Worm (Caenorhabditis elegans) whole organism, young adult: ENCODE data around the gene C16D9.6.
A peak's percentile ranks its signal among the peaks of the same experiment; 100 is the strongest.

Source experiments
- B0035.1 ChIP-seq: sonication (generic microtip); optimal IDR thresholded peaks from 2 replicates; lab custom pipeline; 2016; ENCODE audit warnings: missing genetic modification characterization, mild to moderate bottlenecking, missing compliant biosample characterization, missing genotype, missing genetic modification reagents
- B0336.3 ChIP-seq: fragments of 200-800 bp; sonication (Bioruptor generic); IDR thresholded peaks from 2 replicates; pipeline ENCODE4 v1.3.6; 2022; ENCODE audit warnings: missing genetic modification characterization, missing compliant biosample characterization
- C06A6.2 ChIP-seq: fragments of 200-800 bp; sonication (Bioruptor generic); conservative IDR thresholded peaks from 2 replicates; pipeline ENCODE4 v1.3.6; 2022; ENCODE audit warnings: missing genetic modification characterization, missing compliant biosample characterization
- D2030.7 ChIP-seq: fragments of 200-800 bp; sonication (Bioruptor generic); IDR thresholded peaks from 2 replicates; pipeline ENCODE4 v1.3.6; 2022; ENCODE audit warnings: missing genetic modification reagents, missing genetic modification characterization, missing compliant biosample characterization
- F37B4.10 ChIP-seq: fragments of 200-800 bp; sonication (Bioruptor generic); IDR thresholded peaks from 2 replicates; pipeline ENCODE4 v1.3.6; 2022; ENCODE audit warnings: missing genetic modification characterization, missing compliant biosample characterization
- K11D2.4 ChIP-seq: fragments of 200-800 bp; sonication (Bioruptor generic); IDR thresholded peaks from 2 replicates; pipeline ENCODE4 v1.3.6; 2022; ENCODE audit warnings: missing genetic modification reagents, missing genetic modification characterization, missing compliant biosample characterization
- Y53F4B.3 ChIP-seq: fragments of 200-800 bp; sonication (Bioruptor generic); IDR thresholded peaks from 2 replicates; pipeline ENCODE4 v1.3.6; 2022; ENCODE audit warnings: missing genetic modification reagents, missing genetic modification characterization, missing compliant biosample characterization
- Y53G8AR.9 ChIP-seq: fragments of 200-800 bp; sonication (Bioruptor generic); conservative IDR thresholded peaks from 2 replicates; pipeline ENCODE4 v1.3.6; 2022; ENCODE audit warnings: missing genetic modification reagents, missing genetic modification characterization, missing compliant biosample characterization
- Y67H2A.10 ChIP-seq: fragments of 200-800 bp; sonication (Bioruptor generic); conservative IDR thresholded peaks from 2 replicates; pipeline ENCODE4 v1.3.6; 2022; ENCODE audit warnings: missing genetic modification reagents, missing genetic modification characterization, missing compliant biosample characterization
- athp-1 ChIP-seq: sonication (generic microtip); optimal IDR thresholded peaks from 2 replicates; lab custom pipeline; 2017; ENCODE audit warnings: mild to moderate bottlenecking, missing genetic modification characterization, missing compliant biosample characterization
- attf-3 ChIP-seq: fragments of 200-800 bp; sonication (Bioruptor generic); conservative IDR thresholded peaks from 2 replicates; pipeline ENCODE4 v1.3.6; 2022; ENCODE audit warnings: missing genetic modification reagents, missing genetic modification characterization, missing compliant biosample characterization
- attf-6 ChIP-seq: fragments of 200-800 bp; sonication (Bioruptor generic); IDR thresholded peaks from 2 replicates; pipeline ENCODE4 v1.3.6; 2022; ENCODE audit warnings: missing genetic modification reagents, missing genetic modification characterization, missing compliant biosample characterization
- bed-1 ChIP-seq: fragments of 200-800 bp; sonication (Bioruptor generic); IDR thresholded peaks from 2 replicates; pipeline ENCODE4 v1.3.6; 2022; ENCODE audit warnings: missing genetic modification reagents, missing genetic modification characterization, missing compliant biosample characterization
- cebp-2 ChIP-seq: fragments of 200-800 bp; sonication (Bioruptor generic); IDR thresholded peaks from 2 replicates; pipeline ENCODE4 v1.3.6; 2022; ENCODE audit warnings: missing genetic modification characterization, missing compliant biosample characterization
- ceh-79 ChIP-seq: sonication (generic microtip); optimal IDR thresholded peaks from 2 replicates; lab custom pipeline; 2017; ENCODE audit warnings: mild to moderate bottlenecking, missing genetic modification characterization, missing compliant biosample characterization
- efl-1 ChIP-seq: fragments of 150-350 bp; optimal IDR thresholded peaks from 2 replicates; lab custom pipeline; 2014; ENCODE audit warnings: missing biosample characterization, missing genetic modification reagents, missing genetic modification characterization
- egl-44 ChIP-seq: fragments of 200-800 bp; sonication (Bioruptor generic); IDR thresholded peaks from 2 replicates; pipeline ENCODE4 v1.3.6; 2022; ENCODE audit warnings: missing genetic modification reagents, missing genetic modification characterization, missing compliant biosample characterization
- ekl-4 ChIP-seq: fragments of 200-800 bp; sonication (Bioruptor generic); IDR thresholded peaks from 2 replicates; pipeline ENCODE4 v1.3.6; 2022; ENCODE audit warnings: missing genetic modification reagents, missing genetic modification characterization, missing compliant biosample characterization
- him-1 ChIP-seq: sonication (generic microtip); optimal IDR thresholded peaks from 2 replicates; lab custom pipeline; 2016; ENCODE audit warnings: missing genotype, missing genetic modification reagents, missing genetic modification characterization, missing compliant biosample characterization
- hrde-1 ChIP-seq: sonication (generic microtip); optimal IDR thresholded peaks from 2 replicates; lab custom pipeline; 2016; ENCODE audit warnings: missing genetic modification characterization, mild to moderate bottlenecking, missing compliant biosample characterization, moderate library complexity, missing genotype, missing genetic modification reagents, borderline replicate concordance
- hsf-1 ChIP-seq: fragments of 200-800 bp; sonication (Bioruptor generic); IDR thresholded peaks from 2 replicates; pipeline ENCODE4 v1.3.6; 2022; ENCODE audit warnings: missing genetic modification reagents, missing genetic modification characterization, missing compliant biosample characterization
- lin-26 ChIP-seq: fragments of 200-800 bp; sonication (Bioruptor generic); IDR thresholded peaks from 2 replicates; pipeline ENCODE4 v1.3.6; 2022; ENCODE audit warnings: missing genetic modification reagents, missing genetic modification characterization, missing compliant biosample characterization
- lsl-1 ChIP-seq: fragments of 200-800 bp; sonication (Bioruptor generic); optimal IDR thresholded peaks from 2 replicates; lab custom pipeline; 2018; ENCODE audit warnings: mild to moderate bottlenecking, missing genetic modification characterization, moderate library complexity, missing compliant biosample characterization
- madf-6 ChIP-seq: fragments of 200-800 bp; sonication (Bioruptor generic); IDR thresholded peaks from 2 replicates; pipeline ENCODE4 v1.3.6; 2022; ENCODE audit warnings: missing genetic modification reagents, missing genetic modification characterization, missing compliant biosample characterization
- nfyb-1 ChIP-seq: fragments of 200-800 bp; sonication (Bioruptor generic); IDR thresholded peaks from 2 replicates; pipeline ENCODE4 v1.3.6; 2022; ENCODE audit warnings: missing genetic modification reagents, missing genetic modification characterization, missing compliant biosample characterization
- nhr-120 ChIP-seq: fragments of 200-800 bp; sonication (Bioruptor generic); IDR thresholded peaks from 2 replicates; pipeline ENCODE4 v1.3.6; 2022; ENCODE audit warnings: missing genetic modification characterization, missing compliant biosample characterization
- nhr-80 ChIP-seq: sonication (generic microtip); optimal IDR thresholded peaks from 2 replicates; lab custom pipeline; 2016; ENCODE audit warnings: missing genetic modification characterization, missing compliant biosample characterization
- rcor-1 ChIP-seq: fragments of 200-800 bp; sonication (Bioruptor generic); IDR thresholded peaks from 2 replicates; pipeline ENCODE4 v1.3.6; 2022; ENCODE audit warnings: missing genetic modification reagents, missing genetic modification characterization, missing compliant biosample characterization
- repo-1 ChIP-seq: sonication (generic microtip); optimal IDR thresholded peaks from 2 replicates; lab custom pipeline; 2017; ENCODE audit warnings: mild to moderate bottlenecking, missing genetic modification characterization, missing compliant biosample characterization
- snpc-4 ChIP-seq, 5 experiments: fragments of 150-350 bp in 1 of 5; sonication (generic microtip) in 4 of 5; optimal IDR thresholded peaks; 2 replicates each; lab custom pipeline; 2014 to 2018; ENCODE audit warnings: missing genetic modification characterization in 5 of 5, missing biosample characterization in 3 of 5, antibody characterized with exemption in 2 of 5, mild to moderate bottlenecking in 2 of 5, missing compliant biosample characterization in 2 of 5, missing genotype in 2 of 5, moderate library complexity in 2 of 5, missing genetic modification reagents in 1 of 5
- somi-1 ChIP-seq: fragments of 200-800 bp; sonication (Bioruptor generic); optimal IDR thresholded peaks from 2 replicates; lab custom pipeline; 2018; ENCODE audit warnings: mild to moderate bottlenecking, missing genetic modification characterization, missing compliant biosample characterization
- unc-130 ChIP-seq: sonication (generic microtip); optimal IDR thresholded peaks from 2 replicates; lab custom pipeline; 2016; ENCODE audit warnings: missing genetic modification reagents, missing genetic modification characterization, missing compliant biosample characterization
- ztf-25 ChIP-seq: fragments of 200-800 bp; sonication (Bioruptor generic); IDR thresholded peaks from 2 replicates; pipeline ENCODE4 v1.3.6; 2022; ENCODE audit warnings: missing genetic modification reagents, missing genetic modification characterization, missing compliant biosample characterization
- ztf-6 ChIP-seq: fragments of 200-800 bp; sonication (Bioruptor generic); IDR thresholded peaks from 2 replicates; pipeline ENCODE4 v1.3.6; 2022; ENCODE audit warnings: missing genetic modification reagents, missing genetic modification characterization, missing compliant biosample characterization

C16D9.6 gene

DNA sequence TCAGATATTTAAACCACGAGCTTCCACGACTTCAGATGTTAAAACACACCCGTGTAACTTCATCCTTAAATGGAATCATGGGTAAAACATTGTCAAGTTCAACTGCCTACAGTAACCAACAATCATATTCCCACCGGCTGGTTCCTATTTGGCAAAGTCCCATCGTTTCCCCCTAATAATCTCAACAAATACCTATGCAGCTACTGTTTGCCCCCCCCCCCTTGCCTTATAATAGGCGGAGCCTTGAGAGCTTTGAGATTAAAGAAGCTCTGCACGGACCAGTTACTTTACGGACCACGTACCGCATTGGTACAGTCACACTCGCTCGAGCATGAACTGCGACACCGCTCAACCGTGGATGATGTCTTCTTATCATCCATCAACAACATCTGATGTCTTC, 25.5 kb downstream of the C16D9.6 start, which contains the start of gene pax-1 (continued):
- TF ChIP-seq Y53G8AR.9 (GFP tag; lab: Robert Waterston, UW), result no peak
- TF ChIP-seq, all 124 proteins: peak for 0

DNA sequence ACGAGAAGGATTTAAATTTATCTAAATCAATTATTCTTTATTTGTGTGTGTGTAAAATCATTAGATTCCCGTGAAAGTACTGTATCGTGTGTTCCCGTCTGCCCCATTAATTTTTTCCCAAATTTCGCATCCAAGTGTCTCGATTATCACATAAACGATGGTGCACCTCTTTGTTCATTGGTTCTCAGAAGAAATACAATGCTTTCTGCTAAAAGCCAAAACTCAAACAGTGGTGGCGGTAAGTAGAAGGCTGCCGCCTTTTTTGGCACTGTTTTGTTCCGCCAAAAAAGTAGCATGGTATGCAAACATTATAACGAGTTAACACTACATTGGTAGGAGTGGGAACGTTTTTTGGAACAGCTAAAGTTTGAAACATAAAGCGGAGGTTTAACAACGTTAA, 26.7 kb downstream of the C16D9.6 start:
- TF ChIP-seq F37B4.10 (GFP tag; lab: Robert Waterston, UW), result 0 out of 2 replicates have a peak, but pooled peaks have one; percentile 19
- 0 out of 2 replicates have a peak, but pooled peaks have one; percentile 63 for TF ChIP-seq ztf-25 (GFP tag; lab: Robert Waterston, UW)
- TF ChIP-seq hrde-1 (tag; lab: Kevin White, UChicago), result peak; percentile 80
- TF ChIP-seq nhr-120 (GFP tag; lab: Robert Waterston, UW), result no peak
- no peak for TF ChIP-seq egl-44 (GFP tag; lab: Robert Waterston, UW)
- TF ChIP-seq nhr-80, result no peak
- TF ChIP-seq B0336.3 (GFP tag; lab: Robert Waterston, UW), result peak; percentile 75
- no peak for TF ChIP-seq bed-1 (GFP tag; lab: Robert Waterston, UW)
- peak; percentile 62; the same call in 1 of the 2 replicates for TF ChIP-seq attf-6 (GFP tag; lab: Robert Waterston, UW)
- TF ChIP-seq ceh-79 (tag; lab: Kevin White, UChicago), result peak; percentile 28
- TF ChIP-seq D2030.7 (GFP tag; lab: Robert Waterston, UW), result peak; percentile 28; the same call in 1 of the 2 replicates
- peak; percentile 36 for TF ChIP-seq him-1 (tag; lab: Kevin White, UChicago)
- TF ChIP-seq cebp-2, result 0 out of 2 replicates have a peak, but pooled peaks have one; percentile 57
- TF ChIP-seq rcor-1, result no peak
- TF ChIP-seq nfyb-1 (GFP tag; lab: Robert Waterston, UW), result 0 out of 2 replicates have a peak, but pooled peaks have one; percentile 53
- peak; percentile 36; the same call in 1 of the 2 replicates for TF ChIP-seq madf-6 (GFP tag; lab: Robert Waterston, UW)
- no peak for TF ChIP-seq K11D2.4 (GFP tag; lab: Robert Waterston, UW)
- TF ChIP-seq hsf-1, result peak; percentile 72; the same call in 1 of the 2 replicates
- peak; percentile 10 for TF ChIP-seq lsl-1 (GFP tag; lab: Kevin White, UChicago)
- TF ChIP-seq ekl-4 (GFP tag; lab: Robert Waterston, UW), result 0 out of 2 replicates have a peak, but pooled peaks have one; percentile 33
- TF ChIP-seq ztf-6 (GFP tag; lab: Robert Waterston, UW), result no peak
- TF ChIP-seq unc-130 (GFP tag; lab: Kevin White, UChicago), result peak; percentile 17
- TF ChIP-seq lin-26 (GFP tag; lab: Robert Waterston, UW), result peak; percentile 64; the same call in 1 of the 2 replicates
- TF ChIP-seq somi-1, result no peak
- no peak for TF ChIP-seq snpc-4 (GFP tag; optimal IDR thresholded peaks at IDR 0.05; lab: Kevin White, UChicago)
- peak in 1 of 4 experiments; percentile 15 for TF ChIP-seq snpc-4 (tag; optimal IDR thresholded peaks at IDR 0.05; lab: Kevin White, UChicago)
- TF ChIP-seq C06A6.2, result no peak
- TF ChIP-seq Y67H2A.10 (GFP tag; lab: Robert Waterston, UW), result no peak
- peak; percentile 43 for TF ChIP-seq athp-1 (tag; lab: Kevin White, UChicago)
- TF ChIP-seq, all 124 proteins: peak for 18

DNA sequence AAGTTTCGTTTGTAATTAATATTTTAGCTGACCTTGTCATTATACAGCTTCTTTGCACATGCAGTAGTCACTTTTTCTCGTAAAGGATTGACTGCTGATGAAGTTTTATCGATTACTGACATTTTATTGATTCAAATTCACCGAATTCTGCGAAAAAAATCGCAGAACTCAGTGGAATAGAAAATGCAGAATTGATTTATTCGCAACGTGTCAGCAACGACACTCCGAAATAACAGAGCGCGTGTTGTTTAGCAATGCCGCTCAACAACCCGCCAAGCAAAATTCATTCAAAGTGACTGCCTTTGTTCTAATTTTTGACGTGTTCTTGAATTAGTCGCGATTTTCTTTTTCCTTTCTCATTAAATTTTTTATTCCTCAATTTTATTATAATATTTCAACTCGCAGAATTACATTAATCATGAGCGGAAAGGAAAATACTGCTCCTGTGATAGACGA, 29.0 kb downstream of the C16D9.6 start, which contains the start of the genes cogc-6 and air-1:
cogc-6 (minus strand) TSS at position 234 of the 456 bp plus-strand sequence.
air-1 (plus strand) TSS at position 406 of the 456 bp plus-strand sequence.
- TF ChIP-seq Y53F4B.3 (no peak), B0035.1 (no peak), repo-1 (tag; lab: Kevin White, UChicago) (no peak), attf-3 (GFP tag; lab: Robert Waterston, UW) (peak; percentile 94), efl-1 (GFP tag; lab: Kevin White, UChicago) (peak; percentile 36), C06A6.2 (no peak), lsl-1 (GFP tag; lab: Kevin White, UChicago) (no peak), snpc-4 (GFP tag; optimal IDR thresholded peaks at IDR 0.05; lab: Kevin White, UChicago) (peak; percentile 11), snpc-4 (tag; optimal IDR thresholded peaks at IDR 0.05; lab: Kevin White, UChicago) (peak in 1 of 4 experiments; percentile 30)
